Worm (Caenorhabditis elegans): ENCODE results near the gene T21C12.8.

DNA sequence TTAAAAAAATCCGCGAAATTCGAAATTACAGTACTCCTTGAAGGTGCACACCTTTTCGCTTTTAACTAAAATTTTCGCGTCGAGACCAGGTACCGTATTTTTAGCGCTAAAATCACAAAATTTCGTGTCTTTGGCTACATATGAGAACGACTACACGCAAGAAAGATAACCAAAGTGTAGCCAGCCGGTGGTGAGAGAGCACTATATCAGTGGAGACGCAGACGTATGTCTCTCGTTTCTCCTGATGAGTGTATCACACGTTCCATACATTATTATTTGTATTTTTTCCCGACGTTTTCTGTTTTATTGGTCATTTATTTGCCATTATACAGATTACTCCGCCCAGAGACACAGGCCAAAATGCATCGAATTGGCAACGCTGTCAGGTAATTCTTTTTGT lies 13.1 kb upstream of the T21C12.8 start, which contains the start of gene acdh-11:
- TF ChIP-seq lin-39 (tag; optimal IDR thresholded peaks at IDR 0.05) (no peak), pqm-1 (tag; optimal IDR thresholded peaks at IDR 0.05) (peak; percentile 24), pha-4 (tag; optimal IDR thresholded peaks at IDR 0.05) (no peak), tbx-2 (tag; optimal IDR thresholded peaks at IDR 0.05) (no peak), nhr-28 (tag; optimal IDR thresholded peaks at IDR 0.05) (no peak), unc-39 (tag; optimal IDR thresholded peaks at IDR 0.05) (no peak), elt-2 (tag; optimal IDR thresholded peaks at IDR 0.05) (peak; percentile 65), nhr-25 (tag; optimal IDR thresholded peaks at IDR 0.05) (no peak), skn-1 (tag; optimal IDR thresholded peaks at IDR 0.05) (no peak)

All from whole organism, L3 larva.